Worm (Caenorhabditis elegans): ENCODE measurements around the gene Y47D7A.13.

The Y47D7A.13 gene

DNA sequence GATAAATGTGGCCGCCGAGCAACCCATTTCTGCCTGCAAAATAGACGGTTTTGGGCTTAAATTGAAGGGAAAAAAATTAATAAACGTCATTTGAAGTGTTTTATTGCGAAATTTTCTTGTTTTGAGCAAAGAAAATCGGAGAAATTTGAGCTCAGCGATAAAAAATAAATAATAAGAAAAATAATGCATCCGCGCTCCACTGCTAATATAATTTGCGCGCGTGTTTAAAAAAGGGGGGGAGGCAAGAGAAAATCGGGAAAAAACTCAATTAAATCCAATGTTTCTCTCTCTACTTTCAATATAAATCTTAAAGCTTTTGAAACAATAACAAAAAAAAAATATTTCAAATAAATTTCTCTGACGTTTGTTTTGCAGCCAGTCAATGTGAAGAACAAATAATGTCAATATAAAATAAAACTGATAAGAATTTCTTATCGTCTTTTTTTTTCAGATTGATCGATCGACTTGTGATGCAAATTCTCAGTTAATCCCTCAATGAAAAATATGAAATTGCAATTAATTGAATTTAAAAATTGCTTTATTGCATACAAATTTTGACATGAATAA, 14.9 kb upstream of the Y47D7A.13 start, which contains the start of gene rft-2:
rft-2 (minus strand) TSS at position 41 of the 567 bp plus-strand sequence.
- peak; percentile 11 for TF ChIP-seq mab-5 (tag; optimal IDR thresholded peaks at IDR 0.05)
- peak; percentile 96 for TF ChIP-seq gmeb-1 (tag; optimal IDR thresholded peaks at IDR 0.05)
- no peak for TF ChIP-seq blmp-1 (tag; optimal IDR thresholded peaks at IDR 0.05; ENCODE audit: insufficient read depth)
- TF ChIP-seq R02D3.7 (tag; optimal IDR thresholded peaks at IDR 0.05) = no peak
- no peak for TF ChIP-seq nhr-12 (tag; optimal IDR thresholded peaks at IDR 0.05)
- TF ChIP-seq mdl-1 (tag; optimal IDR thresholded peaks at IDR 0.05) = no peak
- TF ChIP-seq ztf-4 (tag; optimal IDR thresholded peaks at IDR 0.05) = no peak
- peak; percentile 53 for TF ChIP-seq fos-1 (tag; optimal IDR thresholded peaks at IDR 0.05)
- no peak for TF ChIP-seq F13H6.1 (tag; optimal IDR thresholded peaks at IDR 0.05)
- TF ChIP-seq crh-2 (tag; optimal IDR thresholded peaks at IDR 0.05) = peak; percentile 55
- TF ChIP-seq Y55F3AM.14 (GFP tag; optimal IDR thresholded peaks at IDR 0.05) = peak; percentile 32
- no peak for TF ChIP-seq ama-1 (optimal IDR thresholded peaks at IDR 0.05)
- TF ChIP-seq unc-62 (GFP tag; optimal IDR thresholded peaks at IDR 0.05) = no peak
- TF ChIP-seq lin-11 (tag; optimal IDR thresholded peaks at IDR 0.05) = no peak
- TF ChIP-seq sem-4 (tag; optimal IDR thresholded peaks at IDR 0.05) = peak; percentile 46
- TF ChIP-seq elt-3 (tag; optimal IDR thresholded peaks at IDR 0.05) = no peak
- TF ChIP-seq sma-3 (GFP tag; optimal IDR thresholded peaks at IDR 0.05) = peak; percentile 13
- TF ChIP-seq lsy-2 (tag; optimal IDR thresholded peaks at IDR 0.05) = peak; percentile 49 to 81
- no peak for TF ChIP-seq sma-9 (GFP tag; optimal IDR thresholded peaks at IDR 0.05)
- no peak for TF ChIP-seq sma-9 (tag; optimal IDR thresholded peaks at IDR 0.05)
- no peak for TF ChIP-seq ceh-82 (tag; optimal IDR thresholded peaks at IDR 0.05)
- no peak for TF ChIP-seq snpc-4 (tag; optimal IDR thresholded peaks at IDR 0.05)
- TF ChIP-seq lin-13 (GFP tag; optimal IDR thresholded peaks at IDR 0.05) = peak; percentile 62
- no peak for TF ChIP-seq nhr-23 (tag; optimal IDR thresholded peaks at IDR 0.05)
- peak; percentile 31 for TF ChIP-seq nhr-25 (tag; optimal IDR thresholded peaks at IDR 0.05)
- TF ChIP-seq unc-55 (GFP tag; optimal IDR thresholded peaks at IDR 0.05) = peak; percentile 80
- peak; percentile 52 for TF ChIP-seq C34F6.9 (tag; optimal IDR thresholded peaks at IDR 0.05)
- no peak for TF ChIP-seq egl-27 (tag; optimal IDR thresholded peaks at IDR 0.05)
- TF ChIP-seq ztf-11 (tag; optimal IDR thresholded peaks at IDR 0.05) = no peak

ce11 chrV:4447637-4448036, 11.9 kb upstream of the Y47D7A.13 start:
- TF ChIP-seq skn-1 (tag; optimal IDR thresholded peaks at IDR 0.05) = no peak
- no peak for TF ChIP-seq mbf-1 (tag; optimal IDR thresholded peaks at IDR 0.05)
- TF ChIP-seq elt-3 (tag; optimal IDR thresholded peaks at IDR 0.05) = no peak
- no peak for TF ChIP-seq gmeb-1 (tag; optimal IDR thresholded peaks at IDR 0.05)
- no peak for TF ChIP-seq sem-4 (tag; optimal IDR thresholded peaks at IDR 0.05)
- no peak for TF ChIP-seq egl-27 (tag; optimal IDR thresholded peaks at IDR 0.05)
- no peak for TF ChIP-seq lin-39 (tag; optimal IDR thresholded peaks at IDR 0.05)
- TF ChIP-seq ztf-1 (GFP tag; conservative IDR thresholded peaks at IDR 0.05) = no peak
- TF ChIP-seq lin-13 (GFP tag; optimal IDR thresholded peaks at IDR 0.05) = no peak
- no peak for TF ChIP-seq C34F6.9 (tag; optimal IDR thresholded peaks at IDR 0.05)
- no peak for TF ChIP-seq nhr-237 (tag; optimal IDR thresholded peaks at IDR 0.05)
- TF ChIP-seq blmp-1 (tag; optimal IDR thresholded peaks at IDR 0.05; ENCODE audit: insufficient read depth) = no peak
- TF ChIP-seq unc-55 (GFP tag; optimal IDR thresholded peaks at IDR 0.05) = no peak
- TF ChIP-seq crh-2 (tag; optimal IDR thresholded peaks at IDR 0.05) = no peak
- no peak for TF ChIP-seq nhr-23 (tag; optimal IDR thresholded peaks at IDR 0.05)
- TF ChIP-seq mab-5 (tag; optimal IDR thresholded peaks at IDR 0.05) = no peak

ce11 chrV:4442749-4443381, 7.1 kb upstream of the Y47D7A.13 start, which contains the start of gene rft-1:
Gene rft-1 (minus strand): TSS chrV:4443223.
- peak; percentile 58 for TF ChIP-seq fos-1 (tag; optimal IDR thresholded peaks at IDR 0.05)
- TF ChIP-seq blmp-1 (tag; optimal IDR thresholded peaks at IDR 0.05; ENCODE audit: insufficient read depth) = no peak

ce11 chrV:4437215-4437614, 1.5 kb upstream of the Y47D7A.13 start:
- TF ChIP-seq sem-4 (tag; optimal IDR thresholded peaks at IDR 0.05) = no peak
- no peak for TF ChIP-seq lin-39 (tag; optimal IDR thresholded peaks at IDR 0.05)
- peak; percentile 17 for TF ChIP-seq nhr-25 (tag; optimal IDR thresholded peaks at IDR 0.05)
- TF ChIP-seq blmp-1 (tag; optimal IDR thresholded peaks at IDR 0.05; ENCODE audit: insufficient read depth) = peak; percentile 61
- no peak for TF ChIP-seq alr-1 (tag; optimal IDR thresholded peaks at IDR 0.05)
- no peak for TF ChIP-seq aly-2 (tag; optimal IDR thresholded peaks at IDR 0.05)
- TF ChIP-seq snpc-4 (tag; optimal IDR thresholded peaks at IDR 0.05) = no peak
- TF ChIP-seq nhr-23 (tag; optimal IDR thresholded peaks at IDR 0.05) = no peak
- no peak for TF ChIP-seq unc-55 (GFP tag; optimal IDR thresholded peaks at IDR 0.05)
- TF ChIP-seq ztf-4 (tag; optimal IDR thresholded peaks at IDR 0.05) = no peak
- no peak for TF ChIP-seq lin-11 (tag; optimal IDR thresholded peaks at IDR 0.05)
- no peak for TF ChIP-seq nhr-21 (tag; optimal IDR thresholded peaks at IDR 0.05)
